Fruit fly (Drosophila melanogaster) whole organism: ENCODE data around the gene CG9386.

Experiments
- CG8478 ChIP-seq: fragments of >200 bp; optimal IDR thresholded peaks from 2 replicates; lab custom pipeline; 2018; ENCODE audit warnings: inconsistent platforms
- Dll ChIP-seq: fragments of >200 bp; optimal IDR thresholded peaks from 2 replicates; lab custom pipeline; 2017
- EcR ChIP-seq, 2 experiments: fragments of >200 bp; optimal IDR thresholded peaks; 2 replicates each; lab custom pipeline; 2017; ENCODE audit warnings: missing biosample characterization in 2 of 2, missing genetic modification characterization in 2 of 2, missing genetic modification reagents in 2 of 2
- pan ChIP-seq: fragments of >200 bp; optimal IDR thresholded peaks from 2 replicates; lab custom pipeline; 2017
- psq ChIP-seq: fragments of >200 bp; optimal IDR thresholded peaks from 2 replicates; lab custom pipeline; 2017
- usp ChIP-seq: fragments of >200 bp; optimal IDR thresholded peaks from 2 replicates; lab custom pipeline; 2017; ENCODE audit warnings: missing biosample characterization, missing genetic modification characterization, mixed read lengths

The CG9386 gene

DNA sequence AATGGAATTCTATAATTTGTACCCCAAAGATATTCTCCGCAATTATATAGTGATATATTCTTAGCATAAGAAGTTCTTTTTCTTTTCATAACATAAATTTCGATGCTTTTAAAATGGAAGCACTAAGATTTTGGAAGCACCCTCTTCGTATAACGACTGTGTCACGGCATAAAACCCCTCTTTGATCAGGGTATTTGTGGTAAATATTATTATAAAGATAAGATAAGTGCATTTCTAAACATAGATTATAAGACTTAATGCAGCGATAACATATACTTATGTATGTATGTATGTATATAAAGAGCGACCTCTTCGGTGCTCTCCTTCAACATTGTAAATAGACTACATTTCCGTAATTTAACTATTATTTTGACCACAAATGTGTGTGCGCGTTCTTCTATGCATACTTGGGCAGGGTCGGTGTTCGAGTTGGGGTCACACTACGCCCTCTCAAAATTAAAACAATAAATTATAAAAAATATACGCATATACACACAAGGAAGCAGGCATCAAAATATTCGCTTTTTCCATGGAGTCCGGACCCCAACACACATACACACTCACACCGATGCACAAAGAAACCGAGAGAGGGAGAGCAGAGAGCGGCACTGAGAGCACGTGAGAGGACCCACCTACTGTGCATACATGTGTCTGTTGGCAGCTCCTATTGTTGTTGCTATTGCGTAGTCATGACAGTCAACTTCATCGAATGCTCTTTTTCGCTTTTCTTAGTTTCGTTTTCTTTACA is 4.8 kb downstream of the CG9386 start:
- TF ChIP-seq pan (lab: Kevin White, UChicago) = no peak
- no peak for TF ChIP-seq usp (GFP tag; lab: Kevin White, UChicago)
- TF ChIP-seq Dll = no peak
- TF ChIP-seq CG8478 (lab: Kevin White, UChicago) = no peak
- no peak for TF ChIP-seq EcR (GFP tag; optimal IDR thresholded peaks at IDR 0.05; lab: Kevin White, UChicago)
- TF ChIP-seq psq = no peak

DNA sequence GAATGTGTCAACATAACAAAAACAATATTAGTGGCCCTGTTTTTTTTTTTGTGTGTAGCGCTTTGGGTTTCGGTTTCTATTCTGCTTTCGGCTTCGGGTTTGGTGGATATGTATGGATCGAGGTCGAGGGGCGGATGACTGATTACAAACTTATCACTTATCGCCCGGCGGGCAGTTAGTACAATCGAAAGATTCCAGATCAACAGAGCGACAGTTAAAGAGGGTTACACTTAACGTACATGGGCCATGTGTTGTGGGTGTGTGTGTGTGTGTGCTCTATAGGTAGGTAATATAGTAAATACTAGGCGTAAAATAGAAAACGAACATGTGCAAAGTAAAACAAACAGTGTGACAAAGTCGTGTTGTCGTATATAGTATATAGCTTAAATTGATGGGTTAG is 6.4 kb downstream of the CG9386 start:
- TF ChIP-seq EcR (GFP tag; optimal IDR thresholded peaks at IDR 0.05; lab: Kevin White, UChicago) (no peak), usp (GFP tag; lab: Kevin White, UChicago) (no peak), CG8478 (lab: Kevin White, UChicago) (no peak), pan (lab: Kevin White, UChicago) (no peak), psq (no peak), Dll (no peak)

DNA sequence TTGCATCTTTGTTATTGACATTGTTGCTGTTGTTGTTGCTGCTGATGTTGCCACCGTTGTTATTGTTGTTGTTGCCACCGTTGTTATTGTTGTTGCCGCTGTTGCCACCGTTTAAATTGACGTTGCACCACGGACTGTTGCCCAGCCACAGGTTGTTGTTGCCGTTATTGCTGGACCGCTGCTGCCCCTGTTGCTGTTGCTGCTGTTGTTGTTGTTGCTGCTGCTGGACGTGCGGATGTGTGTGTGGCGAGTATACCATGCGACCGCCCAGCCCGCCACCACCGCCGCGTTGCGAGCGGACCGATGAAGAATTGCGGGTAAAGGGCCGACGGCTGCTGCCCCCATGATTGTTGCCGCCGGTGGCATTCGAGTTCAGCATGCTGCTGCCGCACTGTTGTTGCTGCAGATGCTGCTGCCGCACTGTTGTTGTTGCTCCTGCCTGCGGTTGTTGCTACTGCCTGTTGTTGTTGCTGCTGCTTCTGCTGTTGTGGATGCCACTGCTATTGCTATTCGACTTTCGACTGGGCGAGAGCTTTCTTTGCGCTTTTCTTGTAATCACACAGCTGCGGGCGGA is 8.3 kb downstream of the CG9386 start:
- TF ChIP-seq CG8478 (lab: Kevin White, UChicago) = no peak
- no peak for TF ChIP-seq usp (GFP tag; lab: Kevin White, UChicago)
- TF ChIP-seq pan (lab: Kevin White, UChicago) = no peak
- TF ChIP-seq EcR (GFP tag; optimal IDR thresholded peaks at IDR 0.05; lab: Kevin White, UChicago) = no peak
- no peak for TF ChIP-seq Dll
- no peak for TF ChIP-seq psq

DNA sequence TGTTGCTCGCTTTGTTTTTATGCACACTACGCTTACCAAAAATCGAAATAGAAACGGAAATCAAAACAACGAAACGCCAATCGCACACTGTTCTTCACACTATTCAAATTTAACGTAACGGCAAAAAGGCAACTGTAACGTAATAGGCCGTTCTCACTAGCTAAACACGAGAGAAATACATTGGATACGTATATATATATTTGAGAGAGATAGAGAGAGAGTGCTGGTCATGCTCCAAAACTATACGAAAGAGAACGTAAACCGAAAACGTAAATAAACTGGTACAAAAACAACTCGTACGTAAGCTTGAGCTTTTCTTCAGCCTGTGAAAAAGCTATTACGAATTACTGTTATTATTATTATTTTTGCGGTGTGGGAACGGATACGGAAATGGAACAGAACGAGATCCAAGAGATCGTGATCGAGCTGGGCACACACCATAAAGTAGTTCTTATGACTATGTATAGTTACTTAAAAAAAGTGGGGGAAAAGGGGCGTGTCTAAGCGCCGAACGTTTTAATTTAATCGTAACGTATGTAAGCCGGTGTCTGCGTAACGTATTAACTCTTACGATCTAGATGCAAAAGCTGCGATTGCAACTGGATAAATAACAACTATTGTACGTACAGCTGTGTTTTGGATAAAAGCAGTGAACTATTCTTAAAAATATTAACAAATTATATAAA is 11.6 kb downstream of the CG9386 start:
- no peak for TF ChIP-seq CG8478 (lab: Kevin White, UChicago)
- TF ChIP-seq EcR (GFP tag; optimal IDR thresholded peaks at IDR 0.05; lab: Kevin White, UChicago) = no peak
- no peak for TF ChIP-seq psq
- no peak for TF ChIP-seq pan (lab: Kevin White, UChicago)
- TF ChIP-seq Dll = no peak

DNA sequence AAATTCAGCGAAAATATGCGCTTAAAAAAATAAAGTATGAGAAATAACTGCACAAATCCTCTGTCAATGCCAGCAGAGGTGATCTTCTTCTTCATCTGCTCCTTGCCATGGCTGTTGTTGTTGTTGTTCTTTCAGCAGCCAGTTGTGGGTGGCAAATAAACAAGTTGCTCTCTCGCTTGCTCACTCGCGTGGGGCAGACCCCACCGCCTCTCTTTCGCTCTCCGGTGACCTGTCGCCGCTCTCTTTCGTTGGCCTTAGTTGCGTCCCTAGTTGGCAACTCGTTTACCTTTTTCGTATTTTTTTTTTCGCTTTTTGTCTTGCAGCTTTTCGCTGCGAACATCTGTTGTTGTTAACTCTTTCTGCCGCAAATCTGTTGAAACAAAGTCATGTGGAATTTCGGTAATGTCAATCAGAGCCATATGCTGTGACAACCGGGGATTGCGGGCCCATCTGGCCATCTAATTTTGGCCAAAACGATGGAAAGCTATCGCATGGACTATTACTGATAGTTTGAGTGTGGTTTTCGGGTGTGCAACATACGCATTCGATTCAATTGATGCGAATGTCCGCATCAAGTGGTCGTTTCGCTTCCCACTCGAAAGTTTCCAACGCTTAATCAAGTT is 20.5 kb downstream of the CG9386 start:
- TF ChIP-seq pan (lab: Kevin White, UChicago) = no peak
- TF ChIP-seq usp (GFP tag; lab: Kevin White, UChicago) = no peak
- no peak for TF ChIP-seq psq
- TF ChIP-seq EcR (GFP tag; optimal IDR thresholded peaks at IDR 0.05; lab: Kevin White, UChicago) = no peak
- no peak for TF ChIP-seq CG8478 (lab: Kevin White, UChicago)
- TF ChIP-seq Dll = no peak

DNA sequence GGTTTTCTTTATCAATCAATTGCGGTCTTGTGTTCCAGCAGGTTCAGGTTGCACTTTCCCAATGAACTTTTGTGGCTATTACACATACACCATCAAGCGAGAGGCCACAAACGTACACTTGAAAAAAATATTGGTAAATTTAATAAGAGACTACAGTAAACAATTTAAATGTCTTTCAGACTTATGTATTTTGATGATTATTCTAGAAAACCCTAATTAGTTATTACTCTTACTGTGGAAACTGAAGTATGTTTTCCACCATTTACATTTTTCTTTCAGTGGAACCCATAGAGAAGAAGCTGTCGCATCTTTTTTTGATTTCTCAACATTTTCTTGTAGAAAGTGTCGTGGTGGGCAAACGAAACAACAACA is 21.1 kb downstream of the CG9386 start:
- no peak for TF ChIP-seq usp (GFP tag; lab: Kevin White, UChicago)
- TF ChIP-seq CG8478 (lab: Kevin White, UChicago) = no peak
- no peak for TF ChIP-seq psq
- TF ChIP-seq Dll = no peak
- TF ChIP-seq pan (lab: Kevin White, UChicago) = no peak
- TF ChIP-seq EcR (GFP tag; optimal IDR thresholded peaks at IDR 0.05; lab: Kevin White, UChicago) = no peak

DNA sequence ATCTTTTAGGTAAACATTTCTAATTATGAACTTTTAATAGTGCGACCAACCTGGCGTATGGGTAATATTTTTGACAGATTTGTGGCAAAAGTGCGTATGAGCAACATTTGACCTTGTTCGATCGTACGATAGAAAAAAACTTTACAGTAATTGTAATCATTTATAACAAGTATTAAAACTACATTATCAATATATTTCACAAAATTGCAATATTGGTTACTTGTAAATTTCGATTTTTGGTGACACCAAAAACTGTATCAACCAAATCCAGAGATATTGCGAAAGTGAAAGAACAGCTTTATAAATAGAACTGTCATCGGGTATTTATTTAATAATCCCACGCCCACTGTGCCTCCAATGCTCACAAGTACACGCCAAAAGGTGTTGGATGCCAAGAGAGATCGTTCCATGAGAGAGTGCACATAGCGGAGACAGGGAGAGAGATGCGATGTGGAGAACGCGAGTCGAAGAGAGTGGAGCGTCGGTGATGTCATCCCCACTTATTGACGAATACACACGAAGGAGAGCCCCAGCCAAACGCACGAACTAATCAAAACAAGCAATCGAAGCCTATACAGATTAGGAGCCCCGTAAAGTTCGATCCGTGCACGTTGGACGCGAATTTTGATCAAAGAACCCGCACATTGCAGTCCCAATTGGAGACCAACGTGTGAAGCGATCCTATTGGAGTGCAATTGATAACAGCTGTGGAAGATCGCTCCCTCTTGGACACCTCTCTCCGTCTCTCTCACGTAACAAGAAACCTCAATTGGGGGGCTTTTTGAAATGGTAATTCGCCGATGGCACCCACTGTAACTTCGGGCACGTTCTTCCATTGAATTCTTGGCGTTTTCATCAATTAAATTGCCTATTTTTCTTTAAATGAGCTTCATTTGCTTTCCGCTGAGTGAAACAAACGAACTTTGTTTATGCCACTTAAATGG is 21.8 kb downstream of the CG9386 start:
- no peak for TF ChIP-seq psq
- TF ChIP-seq Dll = peak; percentile 91

DNA sequence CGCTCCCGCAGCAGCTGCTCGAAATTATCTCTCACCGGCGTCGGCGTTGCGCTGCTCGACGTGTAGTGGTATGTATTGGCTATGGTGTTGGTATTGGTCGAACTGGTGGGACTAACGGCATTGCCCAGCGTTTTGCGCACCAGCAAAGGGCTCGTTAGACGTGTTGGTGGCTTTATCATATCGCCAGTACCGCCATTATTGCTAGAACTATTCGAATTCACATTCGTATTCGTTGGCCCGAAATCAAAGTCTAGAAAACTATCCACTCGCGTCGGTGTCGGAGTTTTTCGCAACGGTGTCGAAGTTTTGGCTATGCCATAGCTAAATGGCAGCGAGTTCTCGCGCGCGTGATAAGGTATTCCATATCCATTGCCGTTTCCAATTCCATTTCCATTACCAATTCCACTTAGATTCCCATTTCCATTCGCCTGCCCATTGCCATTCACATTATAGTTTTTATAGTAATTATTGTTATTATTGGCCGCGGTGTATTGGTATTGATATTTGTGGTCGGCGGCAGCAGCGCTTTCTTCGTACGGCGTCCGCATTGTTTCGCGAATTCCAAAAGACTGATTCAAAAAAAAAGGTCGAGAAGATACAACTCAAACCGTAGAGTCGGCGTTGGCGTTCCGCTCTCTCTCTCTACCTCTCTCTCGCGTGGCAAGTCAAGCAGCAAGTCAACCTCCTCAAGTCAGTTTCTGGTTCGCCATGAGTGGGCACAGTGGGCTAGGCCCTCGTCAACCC is 22.6 kb downstream of the CG9386 start, which contains the start of gene by:
by (minus strand) TSS at position 575 of the 744 bp plus-strand sequence.
- TF ChIP-seq Dll (peak; percentile 73), psq (no peak), EcR (GFP tag; optimal IDR thresholded peaks at IDR 0.05; lab: Kevin White, UChicago) (no peak)

DNA sequence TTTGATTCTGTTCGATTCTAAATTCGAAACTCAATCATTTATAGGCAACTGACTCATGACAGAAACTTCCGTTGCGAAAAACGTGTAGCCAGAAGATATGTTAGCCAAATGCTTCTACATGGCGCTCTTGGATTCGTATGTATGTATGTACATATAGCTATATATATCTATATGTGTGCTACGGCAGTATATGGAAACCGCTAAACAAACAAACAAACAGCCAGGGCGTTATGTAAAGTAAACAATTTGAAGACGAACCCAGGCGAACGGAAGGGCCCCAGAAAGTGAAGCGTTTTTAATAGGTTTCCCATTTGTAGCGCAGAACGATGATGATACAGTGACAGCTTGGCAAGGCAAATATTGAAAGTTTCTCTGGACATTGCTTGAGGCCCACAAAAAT is 25.3 kb downstream of the CG9386 start:
- no peak for TF ChIP-seq EcR (GFP tag; optimal IDR thresholded peaks at IDR 0.05; lab: Kevin White, UChicago)
- TF ChIP-seq usp (GFP tag; lab: Kevin White, UChicago) = no peak
- TF ChIP-seq psq = no peak
- no peak for TF ChIP-seq CG8478 (lab: Kevin White, UChicago)
- no peak for TF ChIP-seq Dll
- TF ChIP-seq pan (lab: Kevin White, UChicago) = no peak

DNA sequence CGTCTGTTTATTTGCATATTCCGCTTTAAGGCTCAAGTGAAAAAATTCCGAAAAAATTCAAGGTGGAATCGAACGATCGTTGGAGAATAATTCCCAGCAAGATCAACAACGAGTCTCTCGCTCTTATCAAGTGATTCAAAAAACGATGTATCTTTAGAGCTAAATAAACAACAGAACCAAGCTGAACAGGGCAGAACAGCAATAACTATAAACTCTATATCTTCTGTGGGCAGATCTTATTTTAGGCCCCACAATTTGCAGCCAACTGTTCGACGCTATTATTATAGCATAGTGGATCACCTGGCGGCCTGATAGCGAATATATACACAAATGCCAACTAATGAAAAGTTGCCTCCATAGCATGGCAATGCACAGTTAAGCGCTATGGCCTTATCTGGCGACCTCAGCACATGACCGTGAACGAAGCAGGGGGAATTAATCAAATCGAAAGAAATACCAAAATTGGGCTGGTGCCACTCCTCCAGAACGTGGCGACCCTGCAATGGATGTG is 25.8 kb downstream of the CG9386 start:
- TF ChIP-seq usp (GFP tag; lab: Kevin White, UChicago) (no peak), psq (no peak), Dll (no peak), CG8478 (lab: Kevin White, UChicago) (no peak), pan (lab: Kevin White, UChicago) (no peak), EcR (GFP tag; optimal IDR thresholded peaks at IDR 0.05; lab: Kevin White, UChicago) (no peak)
